Worm (Caenorhabditis elegans): Measurements from ENCODE around the gene cht-2.

Gene cht-2

ce11 chrII:8566806-8567266 is 46.1 kb downstream of the cht-2 start, which contains the start of gene F54C9.3:
Gene F54C9.3, minus strand, starts transcription at chrII:8566856.
- TF ChIP-seq nhr-77 (tag; optimal IDR thresholded peaks at IDR 0.05), result peak; percentile 93
- TF ChIP-seq lim-7 (GFP tag; IDR thresholded peaks at IDR 0.05), result no peak
- peak; percentile 25 for TF ChIP-seq ama-1 (optimal IDR thresholded peaks at IDR 0.05)
- peak; percentile 50 for TF ChIP-seq hlh-30 (tag; optimal IDR thresholded peaks at IDR 0.05; ENCODE audit: insufficient read depth)
- TF ChIP-seq Y5F2A.4 (GFP tag; optimal IDR thresholded peaks at IDR 0.05), result no peak
- TF ChIP-seq hlh-11 (tag; optimal IDR thresholded peaks at IDR 0.05), result peak; percentile 82
- TF ChIP-seq spr-1 (tag; optimal IDR thresholded peaks at IDR 0.05), result no peak
- no peak for TF ChIP-seq ceh-32 (tag; optimal IDR thresholded peaks at IDR 0.05; ENCODE audit: poor library complexity)
- peak; percentile 16 for TF ChIP-seq lin-38 (GFP tag; IDR thresholded peaks at IDR 0.05)
- peak; percentile 30 for TF ChIP-seq nhr-48 (tag; optimal IDR thresholded peaks at IDR 0.05)
- peak; percentile 95 for TF ChIP-seq nhr-28 (tag; optimal IDR thresholded peaks at IDR 0.05)
- TF ChIP-seq pqm-1 (tag; optimal IDR thresholded peaks at IDR 0.05), result peak; percentile 91
- no peak for TF ChIP-seq Y48G9A.11 (GFP tag; IDR thresholded peaks at IDR 0.05)
- TF ChIP-seq mes-2 (tag; optimal IDR thresholded peaks at IDR 0.05; ENCODE audit: poor library complexity, severe bottlenecking), result no peak
- peak; percentile 96 for TF ChIP-seq ceh-20 (GFP tag; IDR thresholded peaks at IDR 0.05)
- no peak for TF ChIP-seq unc-39 (tag; optimal IDR thresholded peaks at IDR 0.05)
- TF ChIP-seq nhr-102 (tag; optimal IDR thresholded peaks at IDR 0.05), result peak; percentile 3
- TF ChIP-seq dmd-6 (GFP tag; IDR thresholded peaks at IDR 0.05), result peak; percentile 92
- no peak for TF ChIP-seq zip-2 (tag; optimal IDR thresholded peaks at IDR 0.05)
- peak in 1 of 2 experiments; percentile 35 for TF ChIP-seq lsy-2 (tag; optimal IDR thresholded peaks at IDR 0.05)
- no peak for TF ChIP-seq ceh-82 (tag; optimal IDR thresholded peaks at IDR 0.05)
- TF ChIP-seq daf-16 (GFP tag; optimal IDR thresholded peaks at IDR 0.05), result peak in 1 of 2 experiments; percentile 14
- TF ChIP-seq daf-16 (tag; optimal IDR thresholded peaks at IDR 0.05), result peak; percentile 84
- TF ChIP-seq mep-1 (tag; optimal IDR thresholded peaks at IDR 0.05), result peak; percentile 68
- TF ChIP-seq lin-1 (GFP tag; IDR thresholded peaks at IDR 0.05), result peak; percentile 62
- TF ChIP-seq madf-9 (GFP tag; conservative IDR thresholded peaks at IDR 0.05), result no peak
- TF ChIP-seq cey-2 (tag; optimal IDR thresholded peaks at IDR 0.05; ENCODE audit: borderline replicate concordance, insufficient read depth), result no peak
- peak; percentile 75; the same call in 1 of the 2 replicates for TF ChIP-seq tra-1 (GFP tag; IDR thresholded peaks at IDR 0.05)
- TF ChIP-seq jun-1 (tag; optimal IDR thresholded peaks at IDR 0.05), result peak; percentile 67
- TF ChIP-seq ceh-44 (GFP tag; IDR thresholded peaks at IDR 0.05), result no peak
- peak; percentile 99 for TF ChIP-seq php-3 (GFP tag; IDR thresholded peaks at IDR 0.05)
- TF ChIP-seq ctbp-1 (GFP tag; IDR thresholded peaks at IDR 0.05), result no peak
- peak; percentile 92 for TF ChIP-seq dve-1 (tag; optimal IDR thresholded peaks at IDR 0.05; ENCODE audit: insufficient read depth)
- peak; percentile 48 for TF ChIP-seq T20F7.1 (GFP tag; optimal IDR thresholded peaks at IDR 0.05)

DNA sequence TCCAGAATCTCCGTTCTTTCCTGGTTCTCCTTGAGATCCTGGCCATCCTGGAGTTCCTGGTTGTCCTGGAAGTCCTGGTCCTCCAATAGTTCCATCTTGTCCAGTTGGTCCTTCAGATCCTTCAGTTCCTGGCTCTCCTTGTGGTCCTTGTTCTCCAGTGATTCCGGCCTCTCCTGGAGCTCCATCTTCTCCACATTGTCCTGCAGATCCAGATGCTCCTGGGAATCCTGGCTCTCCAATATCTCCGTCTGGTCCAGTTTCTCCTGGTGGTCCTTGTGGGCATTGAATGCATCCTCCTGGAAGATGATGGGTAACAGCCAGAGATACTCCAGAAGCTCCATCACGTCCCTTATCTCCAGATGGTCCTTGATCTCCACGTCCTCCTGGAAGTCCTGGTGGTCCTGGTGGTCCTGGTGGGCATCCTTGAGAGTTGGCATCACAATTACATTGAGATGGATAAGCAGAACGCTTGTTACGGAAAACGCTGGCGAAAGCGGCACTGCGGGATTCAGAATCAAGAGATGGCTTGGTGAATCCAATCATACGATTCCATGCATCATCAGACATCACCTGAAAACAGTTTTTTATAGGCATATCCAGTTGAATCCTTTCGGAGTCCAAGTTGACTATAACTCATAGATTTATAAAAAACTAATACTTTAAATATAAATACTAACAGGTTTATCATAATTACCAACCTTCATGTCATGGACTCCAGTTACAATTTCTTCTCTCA is 47.7 kb downstream of the cht-2 start:
- TF ChIP-seq fos-1 (tag; optimal IDR thresholded peaks at IDR 0.05) (no peak), nhr-10 (tag; optimal IDR thresholded peaks at IDR 0.05) (no peak), ztf-11 (tag; optimal IDR thresholded peaks at IDR 0.05) (no peak), nhr-76 (tag; optimal IDR thresholded peaks at IDR 0.05) (no peak), ZK546.5 (tag; optimal IDR thresholded peaks at IDR 0.05) (no peak), hlh-11 (tag; optimal IDR thresholded peaks at IDR 0.05) (no peak), lin-38 (GFP tag; IDR thresholded peaks at IDR 0.05) (no peak), aha-1 (tag) (no peak), T26A8.4 (GFP tag; IDR thresholded peaks at IDR 0.05) (peak; percentile 53; the same call in 1 of the 2 replicates), nhr-48 (tag; optimal IDR thresholded peaks at IDR 0.05) (no peak), daf-16 (GFP tag; optimal IDR thresholded peaks at IDR 0.05) (no peak), daf-16 (tag; optimal IDR thresholded peaks at IDR 0.05) (no peak), lin-15B (tag; optimal IDR thresholded peaks at IDR 0.05) (no peak), saeg-2 (GFP tag; IDR thresholded peaks at IDR 0.05) (0 out of 2 replicates have a peak, but pooled peaks have one; percentile 19), pqm-1 (tag; optimal IDR thresholded peaks at IDR 0.05) (no peak), pha-4 (GFP tag; IDR thresholded peaks at IDR 0.05) (no peak), pha-4 (tag; optimal IDR thresholded peaks at IDR 0.05) (no peak), lim-7 (GFP tag; IDR thresholded peaks at IDR 0.05) (no peak), F49E8.2 (tag; optimal IDR thresholded peaks at IDR 0.05; ENCODE audit: borderline replicate concordance) (no peak), zfp-3 (GFP tag; conservative IDR thresholded peaks at IDR 0.05) (no peak), madf-5 (GFP tag; IDR thresholded peaks at IDR 0.05) (no peak), arid-1 (GFP tag; conservative IDR thresholded peaks at IDR 0.05) (no peak), rbr-2 (tag; optimal IDR thresholded peaks at IDR 0.05) (no peak)

All from whole organism, L4 larva.